ENCODE assay signal across 2 fruit fly cellular contexts in genomic region chrX:17472930-17473668, dm6.
TF ChIP-seq lines count a peak whose summit lies in the region.

No protein-coding gene starts in this region.

TF ChIP-seq in whole organism, embryonic, 481 proteins besides CTCF, POLR2A, EP300 and RAD21 (continued from another document and continues in another):
- peak; percentile 69 for TF ChIP-seq CG3407 (GFP tag; optimal IDR thresholded peaks at IDR 0.05; lab: Kevin White, UChicago)
- peak; percentile 33; the same call in 1 of the 2 replicates for TF ChIP-seq CG4360 (GFP tag; IDR thresholded peaks at IDR 0.05; lab: Robert Waterston, UW)
- TF ChIP-seq Gug (GFP tag; IDR thresholded peaks at IDR 0.05; lab: Robert Waterston, UW), result no peak
- TF ChIP-seq pum (GFP tag; optimal IDR thresholded peaks at IDR 0.05; lab: Kevin White, UChicago), result no peak
- peak; percentile 49 for TF ChIP-seq sqz (GFP tag; optimal IDR thresholded peaks at IDR 0.05; lab: Kevin White, UChicago)
- peak; percentile 47 for TF ChIP-seq Vsx1 (GFP tag; optimal IDR thresholded peaks at IDR 0.05; lab: Kevin White, UChicago)
- 0 out of 2 replicates have a peak, but pooled peaks have one; percentile 23 for TF ChIP-seq stc (GFP tag; IDR thresholded peaks at IDR 0.05; lab: Robert Waterston, UW)
- TF ChIP-seq BtbVII (GFP tag; optimal IDR thresholded peaks at IDR 0.05; lab: Kevin White, UChicago), result no peak
- peak; percentile 23 for TF ChIP-seq CG8089 (GFP tag; optimal IDR thresholded peaks at IDR 0.05; lab: Kevin White, UChicago)
- no peak for TF ChIP-seq CG2120 (GFP tag; optimal IDR thresholded peaks at IDR 0.05; lab: Kevin White, UChicago)
- TF ChIP-seq CG15011 (GFP tag; optimal IDR thresholded peaks at IDR 0.05; lab: Kevin White, UChicago), result no peak
- TF ChIP-seq CG11456 (GFP tag; IDR thresholded peaks at IDR 0.05; lab: Robert Waterston, UW), result no peak
- peak; percentile 29 for TF ChIP-seq CG33557 (GFP tag; optimal IDR thresholded peaks at IDR 0.05; lab: Kevin White, UChicago)
- no peak for TF ChIP-seq sc (optimal IDR thresholded peaks at IDR 0.05; lab: Kevin White, UChicago)
- TF ChIP-seq sc (GFP tag; optimal IDR thresholded peaks at IDR 0.05; lab: Kevin White, UChicago), result no peak
- peak; percentile 29; the same call in 1 of the 2 replicates for TF ChIP-seq GATAe (GFP tag; conservative IDR thresholded peaks at IDR 0.05; lab: Robert Waterston, UW)
- TF ChIP-seq CG18764 (GFP tag; optimal IDR thresholded peaks at IDR 0.05; lab: Kevin White, UChicago), result peak; percentile 31
- peak; percentile 90 for TF ChIP-seq Blimp-1 (GFP tag; optimal IDR thresholded peaks at IDR 0.05; lab: Kevin White, UChicago)
- TF ChIP-seq bsh (GFP tag; optimal IDR thresholded peaks at IDR 0.05; lab: Kevin White, UChicago), result peak in 1 of 2 experiments; percentile 56
- no peak for TF ChIP-seq CG4404 (GFP tag; IDR thresholded peaks at IDR 0.05; lab: Robert Waterston, UW)
- no peak for TF ChIP-seq repo (GFP tag; optimal IDR thresholded peaks at IDR 0.05; lab: Kevin White, UChicago)
- no peak for TF ChIP-seq CG16779 (GFP tag; IDR thresholded peaks at IDR 0.05; lab: Robert Waterston, UW)
- TF ChIP-seq CG2202 (tag; optimal IDR thresholded peaks at IDR 0.05; lab: Kevin White, UChicago), result peak; percentile 26
- TF ChIP-seq yki (optimal IDR thresholded peaks at IDR 0.05; lab: Kevin White, UChicago), result no peak
- peak; percentile 30 for TF ChIP-seq Six4 (GFP tag; optimal IDR thresholded peaks at IDR 0.05; lab: Kevin White, UChicago)
- no peak for TF ChIP-seq pfk (GFP tag; optimal IDR thresholded peaks at IDR 0.05; lab: Kevin White, UChicago)
- TF ChIP-seq grn (GFP tag; optimal IDR thresholded peaks at IDR 0.05; lab: Kevin White, UChicago), result peak; percentile 63
- TF ChIP-seq Scr (GFP tag; IDR thresholded peaks at IDR 0.05; lab: Robert Waterston, UW; ENCODE audit: partially characterized antibody), result no peak
- TF ChIP-seq CG13775 (GFP tag; optimal IDR thresholded peaks at IDR 0.05; lab: Kevin White, UChicago), result no peak
- TF ChIP-seq CG17568 (GFP tag; optimal IDR thresholded peaks at IDR 0.05; lab: Kevin White, UChicago), result peak; percentile 18
- TF ChIP-seq oc (tag; optimal IDR thresholded peaks at IDR 0.05; lab: Kevin White, UChicago), result peak; percentile 11
- TF ChIP-seq CG11398 (GFP tag; optimal IDR thresholded peaks at IDR 0.05; lab: Kevin White, UChicago), result peak; percentile 25
- no peak for TF ChIP-seq az2 (GFP tag; optimal IDR thresholded peaks at IDR 0.05; lab: Kevin White, UChicago)
- TF ChIP-seq Hr51 (GFP tag; optimal IDR thresholded peaks at IDR 0.05; lab: Kevin White, UChicago), result peak in 1 of 2 experiments; percentile 10
- peak; percentile 34 for TF ChIP-seq odd (GFP tag; optimal IDR thresholded peaks at IDR 0.05; lab: Kevin White, UChicago)
- TF ChIP-seq ci (GFP tag; IDR thresholded peaks at IDR 0.05; lab: Robert Waterston, UW), result peak; percentile 70
- peak; percentile 14 for TF ChIP-seq tup (GFP tag; optimal IDR thresholded peaks at IDR 0.05; lab: Kevin White, UChicago)
- peak; percentile 26 for TF ChIP-seq dmrt11E (tag; optimal IDR thresholded peaks at IDR 0.05; lab: Kevin White, UChicago)
- TF ChIP-seq nom (GFP tag; optimal IDR thresholded peaks at IDR 0.05; lab: Kevin White, UChicago), result peak; percentile 65
- no peak for TF ChIP-seq Fer1 (GFP tag; optimal IDR thresholded peaks at IDR 0.05; lab: Kevin White, UChicago)
- peak; percentile 7 for TF ChIP-seq salm (tag; optimal IDR thresholded peaks at IDR 0.05; lab: Kevin White, UChicago)
- TF ChIP-seq onecut (GFP tag; IDR thresholded peaks at IDR 0.05; lab: Robert Waterston, UW), result 0 out of 2 replicates have a peak, but pooled peaks have one; percentile 8
- peak; percentile 11 for TF ChIP-seq CG14710 (tag; optimal IDR thresholded peaks at IDR 0.05; lab: Kevin White, UChicago)
- peak; percentile 61 for TF ChIP-seq CG17359 (tag; optimal IDR thresholded peaks at IDR 0.05; lab: Kevin White, UChicago)
- peak; percentile 63 for TF ChIP-seq ac (GFP tag; optimal IDR thresholded peaks at IDR 0.05; lab: Kevin White, UChicago)
- no peak for TF ChIP-seq D19B (GFP tag; optimal IDR thresholded peaks at IDR 0.05; lab: Kevin White, UChicago)
- peak; percentile 53 for TF ChIP-seq Camta (GFP tag; optimal IDR thresholded peaks at IDR 0.05; lab: Kevin White, UChicago)
- TF ChIP-seq eve (GFP tag; optimal IDR thresholded peaks at IDR 0.05; lab: Kevin White, UChicago), result peak in 1 of 2 experiments; percentile 44
- no peak for TF ChIP-seq CG11560 (tag; IDR thresholded peaks at IDR 0.05; lab: Robert Waterston, UW)
- peak; percentile 52 for TF ChIP-seq NC2β (GFP tag; optimal IDR thresholded peaks at IDR 0.05; lab: Kevin White, UChicago)
- TF ChIP-seq CG10654 (GFP tag; optimal IDR thresholded peaks at IDR 0.05; lab: Kevin White, UChicago), result peak; percentile 45
- TF ChIP-seq CG17328 (GFP tag; IDR thresholded peaks at IDR 0.05; lab: Robert Waterston, UW), result 0 out of 2 replicates have a peak, but pooled peaks have one; percentile 20
- peak; percentile 5 for TF ChIP-seq Side (GFP tag; optimal IDR thresholded peaks at IDR 0.05; lab: Kevin White, UChicago)
- TF ChIP-seq Dek (tag; optimal IDR thresholded peaks at IDR 0.05; lab: Kevin White, UChicago), result no peak
- TF ChIP-seq CG1529 (GFP tag; optimal IDR thresholded peaks at IDR 0.05; lab: Kevin White, UChicago), result peak; percentile 14
- TF ChIP-seq chm (GFP tag; IDR thresholded peaks at IDR 0.05; lab: Robert Waterston, UW), result peak; percentile 34; the same call in 1 of the 2 replicates
- peak; percentile 53 for TF ChIP-seq CG2875 (GFP tag; optimal IDR thresholded peaks at IDR 0.05; lab: Kevin White, UChicago)
- peak; percentile 52 for TF ChIP-seq Sox100B (GFP tag; optimal IDR thresholded peaks at IDR 0.05; lab: Kevin White, UChicago)
- no peak for TF ChIP-seq hkb (optimal IDR thresholded peaks at IDR 0.05; lab: Kevin White, UChicago)
- peak; percentile 24; the same call in 1 of the 2 replicates for TF ChIP-seq hkb (GFP tag; IDR thresholded peaks at IDR 0.05; lab: Robert Waterston, UW)
- peak; percentile 32 for TF ChIP-seq Sox102F (GFP tag; optimal IDR thresholded peaks at IDR 0.05; lab: Kevin White, UChicago)
- no peak for TF ChIP-seq tgo (GFP tag; IDR thresholded peaks at IDR 0.05; lab: Robert Waterston, UW)
- peak; percentile 65 for TF ChIP-seq Asciz (GFP tag; optimal IDR thresholded peaks at IDR 0.05; lab: Kevin White, UChicago)
- peak; percentile 16 for TF ChIP-seq fd102C (GFP tag; optimal IDR thresholded peaks at IDR 0.05; lab: Kevin White, UChicago)
- TF ChIP-seq Xrp1 (GFP tag; IDR thresholded peaks at IDR 0.05; lab: Robert Waterston, UW), result peak; percentile 58

TF ChIP-seq in whole organism, prepupa, 60 proteins besides CTCF, POLR2A, EP300 and RAD21 (continued from another document):
- TF ChIP-seq CG1621 (tag; optimal IDR thresholded peaks at IDR 0.05; lab: Kevin White, UChicago), result no peak
- TF ChIP-seq CG11902 (GFP tag; optimal IDR thresholded peaks at IDR 0.05; lab: Kevin White, UChicago), result no peak
- TF ChIP-seq net (GFP tag; optimal IDR thresholded peaks at IDR 0.05; lab: Kevin White, UChicago), result peak; percentile 35
- no peak for TF ChIP-seq CG11762 (GFP tag; optimal IDR thresholded peaks at IDR 0.05; lab: Kevin White, UChicago; ENCODE audit: insufficient read depth)
- peak; percentile 39 for TF ChIP-seq spab (GFP tag; optimal IDR thresholded peaks at IDR 0.05; lab: Kevin White, UChicago)
- no peak for TF ChIP-seq dsx (GFP tag; optimal IDR thresholded peaks at IDR 0.05; lab: Kevin White, UChicago; ENCODE audit: poor library complexity, severe bottlenecking)
- TF ChIP-seq Ets21C (GFP tag; optimal IDR thresholded peaks at IDR 0.05; lab: Kevin White, UChicago), result no peak
- TF ChIP-seq fkh (GFP tag; optimal IDR thresholded peaks at IDR 0.05; lab: Kevin White, UChicago), result no peak
- no peak for TF ChIP-seq vri (GFP tag; optimal IDR thresholded peaks at IDR 0.05; lab: Kevin White, UChicago)
- 0 out of 2 replicates have a peak, but pooled peaks have one; percentile 21 for TF ChIP-seq Gug (GFP tag; IDR thresholded peaks at IDR 0.05; lab: Robert Waterston, UW)
- TF ChIP-seq CG6808 (GFP tag; optimal IDR thresholded peaks at IDR 0.05; lab: Kevin White, UChicago), result peak; percentile 40
- TF ChIP-seq fd59A (GFP tag; optimal IDR thresholded peaks at IDR 0.05; lab: Kevin White, UChicago), result no peak
- TF ChIP-seq ss (GFP tag; optimal IDR thresholded peaks at IDR 0.05; lab: Kevin White, UChicago), result peak; percentile 47 to 72
- TF ChIP-seq fd85E (GFP tag; optimal IDR thresholded peaks at IDR 0.05; lab: Kevin White, UChicago), result no peak
- no peak for TF ChIP-seq Sox102F (GFP tag; optimal IDR thresholded peaks at IDR 0.05; lab: Kevin White, UChicago)
- no peak for TF ChIP-seq acj6 (GFP tag; optimal IDR thresholded peaks at IDR 0.05; lab: Kevin White, UChicago)
- no peak for TF ChIP-seq Met (GFP tag; optimal IDR thresholded peaks at IDR 0.05; lab: Kevin White, UChicago)
- peak; percentile 11 for TF ChIP-seq Eip75B (GFP tag; optimal IDR thresholded peaks at IDR 0.05; lab: Kevin White, UChicago)
- peak; percentile 11 for TF ChIP-seq Lpt (GFP tag; optimal IDR thresholded peaks at IDR 0.05; lab: Kevin White, UChicago)
- peak; percentile 72 for TF ChIP-seq CG8119 (GFP tag; IDR thresholded peaks at IDR 0.05; lab: Robert Waterston, UW)
- TF ChIP-seq CG32006 (GFP tag; optimal IDR thresholded peaks at IDR 0.05; lab: Kevin White, UChicago), result no peak
- TF ChIP-seq Sox15 (GFP tag; optimal IDR thresholded peaks at IDR 0.05; lab: Kevin White, UChicago), result no peak
- TF ChIP-seq CG16779 (tag; optimal IDR thresholded peaks at IDR 0.05; lab: Kevin White, UChicago), result peak; percentile 35
- no peak for TF ChIP-seq cyc (GFP tag; optimal IDR thresholded peaks at IDR 0.05; lab: Kevin White, UChicago)
- TF ChIP-seq CG6792 (GFP tag; optimal IDR thresholded peaks at IDR 0.05; lab: Kevin White, UChicago), result peak; percentile 5
- no peak for TF ChIP-seq Smox (GFP tag; optimal IDR thresholded peaks at IDR 0.05; lab: Kevin White, UChicago)
- peak; percentile 33 for TF ChIP-seq CG10631 (GFP tag; optimal IDR thresholded peaks at IDR 0.05; lab: Kevin White, UChicago)
